Fruit fly (Drosophila melanogaster) whole organism, embryonic: ENCODE data around the gene Kr-h2.

Source experiments
- Adf1 ChIP-seq: fragments of 200-800 bp; sonication (Bioruptor generic); IDR thresholded peaks from 2 replicates; pipeline ENCODE4 v1.3.6; 2022; ENCODE audit warnings: missing biosample characterization, missing genetic modification characterization
- Aef1 ChIP-seq: fragments of 200-800 bp; sonication (Bioruptor generic); IDR thresholded peaks from 3 replicates; pipeline ENCODE4 v1.3.6; 2022; ENCODE audit warnings: missing biosample characterization, missing genetic modification characterization
- CG10209 ChIP-seq: fragments of 200-800 bp; sonication (Bioruptor generic); optimal IDR thresholded peaks from 3 replicates; lab custom pipeline; 2017; ENCODE audit warnings: missing biosample characterization, mild to moderate bottlenecking, missing genetic modification characterization, missing genetic modification reagents
- CG11504 ChIP-seq: fragments of 200-800 bp; sonication (Bioruptor generic); optimal IDR thresholded peaks from 3 replicates; lab custom pipeline; 2019; ENCODE audit warnings: missing biosample characterization, mild to moderate bottlenecking, missing genetic modification characterization, moderate library complexity
- CG12071 ChIP-seq: fragments of 200-800 bp; sonication (Bioruptor generic); optimal IDR thresholded peaks from 3 replicates; lab custom pipeline; 2018; ENCODE audit warnings: missing biosample characterization, mild to moderate bottlenecking, missing genetic modification characterization
- CG12219 ChIP-seq: fragments of 200-800 bp; sonication (Bioruptor generic); optimal IDR thresholded peaks from 3 replicates; lab custom pipeline; 2018; ENCODE audit warnings: missing biosample characterization, mild to moderate bottlenecking, missing genetic modification characterization
- CG1529 ChIP-seq: fragments of 200-800 bp; sonication (Bioruptor generic); optimal IDR thresholded peaks from 3 replicates; lab custom pipeline; 2018; ENCODE audit warnings: missing biosample characterization, missing genetic modification characterization
- CG16779 ChIP-seq: fragments of 200-800 bp; sonication (Bioruptor generic); IDR thresholded peaks from 2 replicates; pipeline ENCODE4 v1.3.6; 2022; ENCODE audit warnings: missing biosample characterization, missing genetic modification characterization
- CG16813 ChIP-seq: fragments of 200-800 bp; sonication (Bioruptor generic); IDR thresholded peaks from 3 replicates; pipeline ENCODE4 v1.3.6; 2022; ENCODE audit warnings: missing biosample characterization, missing genetic modification characterization; ENCODE audit not compliant: partially characterized antibody
- CG31224 ChIP-seq: fragments of 200-800 bp; sonication (Bioruptor generic); IDR thresholded peaks from 2 replicates; pipeline ENCODE4 v1.3.6; 2022; ENCODE audit warnings: missing biosample characterization, missing genetic modification characterization
- CG34224 ChIP-seq: fragments of 200-800 bp; sonication (Bioruptor generic); IDR thresholded peaks from 3 replicates; pipeline ENCODE4 v1.3.6; 2022; ENCODE audit warnings: missing biosample characterization, missing genetic modification characterization; ENCODE audit not compliant: partially characterized antibody
- CG42726 ChIP-seq: fragments of 200-800 bp; sonication (Bioruptor generic); IDR thresholded peaks from 2 replicates; pipeline ENCODE4 v1.3.6; 2022; ENCODE audit warnings: missing biosample characterization, missing genetic modification characterization; ENCODE audit not compliant: partially characterized antibody
- CG6272 ChIP-seq: fragments of 200-800 bp; sonication (Bioruptor generic); IDR thresholded peaks from 2 replicates; pipeline ENCODE4 v1.3.6; 2022; ENCODE audit warnings: missing biosample characterization, missing genetic modification characterization
- CG6854 ChIP-seq: fragments of 200-800 bp; sonication (Bioruptor generic); optimal IDR thresholded peaks from 3 replicates; lab custom pipeline; 2017; ENCODE audit warnings: missing biosample characterization, mild to moderate bottlenecking, missing genetic modification characterization
- CG8944 ChIP-seq: fragments of 200-800 bp; sonication (Bioruptor generic); optimal IDR thresholded peaks from 3 replicates; lab custom pipeline; 2016; ENCODE audit warnings: missing biosample characterization, missing genetic modification characterization
- CG9797 ChIP-seq: fragments of 200-800 bp; sonication (Bioruptor generic); optimal IDR thresholded peaks from 3 replicates; lab custom pipeline; 2018; ENCODE audit warnings: missing biosample characterization, mild to moderate bottlenecking, missing genetic modification characterization
- CG9876 ChIP-seq: fragments of 200-800 bp; sonication (Bioruptor generic); optimal IDR thresholded peaks from 2 replicates; lab custom pipeline; 2016; ENCODE audit warnings: missing biosample characterization, missing genetic modification characterization
- Dip3 ChIP-seq: fragments of 200-800 bp; sonication (Bioruptor generic); optimal IDR thresholded peaks from 3 replicates; lab custom pipeline; 2016; ENCODE audit warnings: missing biosample characterization, missing genetic modification characterization
- Dref ChIP-seq: fragments of 200-800 bp; sonication (Bioruptor generic); IDR thresholded peaks from 2 replicates; pipeline ENCODE4 v1.3.6; 2022; ENCODE audit warnings: missing biosample characterization, missing genetic modification characterization
- E2f2 ChIP-seq: fragments of 200-800 bp; sonication (Bioruptor generic); IDR thresholded peaks from 2 replicates; pipeline ENCODE4 v1.3.6; 2022; ENCODE audit warnings: missing biosample characterization, missing genetic modification characterization
- Ets65A ChIP-seq: fragments of 200-800 bp; sonication (Bioruptor generic); peaks from one replicate; lab custom pipeline; 2016; ENCODE audit warnings: missing biosample characterization, missing genetic modification characterization
- Mad ChIP-seq: fragments of 200-800 bp; sonication (Bioruptor generic); optimal IDR thresholded peaks from 2 replicates; lab custom pipeline; 2016; ENCODE audit warnings: missing biosample characterization, missing genetic modification characterization
- NfI ChIP-seq: fragments of 200-800 bp; sonication (Bioruptor generic); optimal IDR thresholded peaks from 3 replicates; lab custom pipeline; 2018; ENCODE audit warnings: missing biosample characterization, mild to moderate bottlenecking, missing genetic modification characterization, moderate library complexity
- Pdp1 ChIP-seq, 2 experiments: fragments of 200-800 bp; sonication (Bioruptor generic); optimal IDR thresholded peaks; 3 replicates each; lab custom pipeline; 2016; ENCODE audit warnings: missing biosample characterization in 2 of 2, missing genetic modification characterization in 2 of 2, mild to moderate bottlenecking in 1 of 2, moderate library complexity in 1 of 2
- Ptx1 ChIP-seq: fragments of 200-800 bp; sonication (Bioruptor generic); IDR thresholded peaks from 2 replicates; pipeline ENCODE4 v1.3.6; 2022; ENCODE audit warnings: missing biosample characterization, missing genetic modification characterization
- Sin3A ChIP-seq: fragments of >200 bp; optimal IDR thresholded peaks from 2 replicates; lab custom pipeline; 2018
- Usf ChIP-seq: fragments of 200-800 bp; sonication (Bioruptor generic); optimal IDR thresholded peaks from 2 replicates; lab custom pipeline; 2017; ENCODE audit warnings: missing genotype, missing biosample characterization, missing genetic modification characterization
- chinmo ChIP-seq: fragments of 200-800 bp; sonication (Bioruptor generic); IDR thresholded peaks from 4 replicates; pipeline ENCODE4 v1.3.6; 2022; ENCODE audit warnings: missing biosample characterization, missing genetic modification characterization; ENCODE audit not compliant: partially characterized antibody
- chm ChIP-seq: fragments of 200-800 bp; sonication (Bioruptor generic); IDR thresholded peaks from 2 replicates; pipeline ENCODE4 v1.3.6; 2022; ENCODE audit warnings: missing biosample characterization, missing genetic modification characterization
- crol ChIP-seq: fragments of 200-800 bp; sonication (Bioruptor generic); IDR thresholded peaks from 2 replicates; pipeline ENCODE4 v1.3.6; 2022; ENCODE audit warnings: missing biosample characterization, missing genetic modification characterization
- dysf ChIP-seq: fragments of 200-800 bp; sonication (Bioruptor generic); IDR thresholded peaks from 3 replicates; pipeline ENCODE4 v1.3.6; 2022; ENCODE audit warnings: missing biosample characterization, missing genetic modification characterization
- emc ChIP-seq: fragments of 200-800 bp; sonication (Bioruptor generic); optimal IDR thresholded peaks from 2 replicates; lab custom pipeline; 2016; ENCODE audit warnings: missing biosample characterization, missing genetic modification characterization
- fd64A ChIP-seq: fragments of 200-800 bp; sonication (Bioruptor generic); optimal IDR thresholded peaks from 3 replicates; lab custom pipeline; 2018; ENCODE audit warnings: missing biosample characterization, mild to moderate bottlenecking, missing genetic modification characterization
- inv ChIP-seq: fragments of 200-800 bp; sonication (Bioruptor generic); IDR thresholded peaks from 2 replicates; pipeline ENCODE4 v1.3.6; 2022; ENCODE audit warnings: missing biosample characterization, missing genetic modification characterization; ENCODE audit not compliant: partially characterized antibody
- kah ChIP-seq: fragments of 200-800 bp; sonication (Bioruptor generic); optimal IDR thresholded peaks from 2 replicates; lab custom pipeline; 2018; ENCODE audit warnings: missing biosample characterization, mild to moderate bottlenecking, missing genetic modification characterization
- lab ChIP-seq: fragments of 200-800 bp; sonication (Bioruptor generic); optimal IDR thresholded peaks from 3 replicates; lab custom pipeline; 2017; ENCODE audit warnings: missing biosample characterization, missing genetic modification characterization, mild to moderate bottlenecking, moderate library complexity, missing genetic modification reagents
- lov ChIP-seq, 2 experiments: fragments of 200-800 bp in 1 of 2; fragments of >200 bp in 1 of 2; sonication (Bioruptor generic) in 1 of 2; IDR thresholded peaks in 1 of 2; optimal IDR thresholded peaks in 1 of 2; 2 replicates in 1 of 2; 3 replicates in 1 of 2; pipeline versions ENCODE4 v1.3.6 to Lab custom; 2017 to 2022; ENCODE audit warnings: missing biosample characterization in 1 of 2, missing genetic modification characterization in 1 of 2
- shn ChIP-seq: fragments of 200-800 bp; sonication (Bioruptor generic); optimal IDR thresholded peaks from 3 replicates; lab custom pipeline; 2016; ENCODE audit warnings: missing biosample characterization, missing genetic modification characterization
- so ChIP-seq: fragments of 200-800 bp; sonication (Bioruptor generic); IDR thresholded peaks from 3 replicates; pipeline ENCODE4 v1.3.6; 2022; ENCODE audit warnings: missing biosample characterization, missing genetic modification characterization
- stwl ChIP-seq: fragments of 200-800 bp; sonication (Bioruptor generic); optimal IDR thresholded peaks from 3 replicates; lab custom pipeline; 2018; ENCODE audit warnings: missing biosample characterization, mild to moderate bottlenecking, missing genetic modification characterization, moderate library complexity
- tio ChIP-seq: fragments of 200-800 bp; sonication (Bioruptor generic); optimal IDR thresholded peaks from 2 replicates; lab custom pipeline; 2017; ENCODE audit warnings: missing biosample characterization, missing genetic modification characterization, inconsistent platforms
- tna ChIP-seq: fragments of 200-800 bp; sonication (Bioruptor generic); IDR thresholded peaks from 2 replicates; pipeline ENCODE4 v1.3.6; 2022; ENCODE audit warnings: missing biosample characterization, missing genetic modification characterization; ENCODE audit not compliant: partially characterized antibody
- twi ChIP-seq: fragments of 200-800 bp; optimal IDR thresholded peaks from 2 replicates; lab custom pipeline; 2019; ENCODE audit warnings: missing biosample characterization, mild to moderate bottlenecking, missing genetic modification characterization, moderate library complexity
- unc-4 ChIP-seq: fragments of 200-800 bp; sonication (Bioruptor generic); IDR thresholded peaks from 2 replicates; pipeline ENCODE4 v1.3.6; 2022; ENCODE audit warnings: missing biosample characterization, missing genetic modification characterization; ENCODE audit not compliant: partially characterized antibody
- wek ChIP-seq: fragments of 200-800 bp; sonication (Bioruptor generic); optimal IDR thresholded peaks from 3 replicates; lab custom pipeline; 2018; ENCODE audit warnings: missing biosample characterization, mild to moderate bottlenecking, missing genetic modification characterization, moderate library complexity
- yki ChIP-seq: fragments of >200 bp; optimal IDR thresholded peaks from 3 replicates; lab custom pipeline; 2018
- zf30C ChIP-seq: fragments of 200-800 bp; sonication (Bioruptor generic); optimal IDR thresholded peaks from 3 replicates; lab custom pipeline; 2018; ENCODE audit warnings: missing biosample characterization, mild to moderate bottlenecking, missing genetic modification characterization

Kr-h2 gene

dm6 chr2L:6088371-6089365 is 17.9 kb downstream of the Kr-h2 start (continued):
- TF ChIP-seq CG8944 (GFP tag; lab: Kevin White, UChicago) (no peak), chm (GFP tag; lab: Robert Waterston, UW) (peak; percentile 70; the same call in 1 of the 2 replicates), CG12219 (GFP tag; lab: Kevin White, UChicago) (no peak), tio (GFP tag; lab: Kevin White, UChicago) (no peak), Ptx1 (GFP tag; lab: Robert Waterston, UW) (no peak), Dref (GFP tag; lab: Robert Waterston, UW) (no peak), inv (no peak), CG34224 (GFP tag; lab: Robert Waterston, UW) (peak; percentile 64; the same call in 2 of the 3 replicates), CG42726 (GFP tag; lab: Robert Waterston, UW) (peak; percentile 100), NfI (GFP tag; lab: Kevin White, UChicago) (peak; percentile 46), Aef1 (GFP tag; lab: Robert Waterston, UW) (peak; percentile 30; the same call in 1 of the 3 replicates), CG6272 (no peak), crol (GFP tag; lab: Robert Waterston, UW) (peak; percentile 88), kah (GFP tag; lab: Kevin White, UChicago) (peak; percentile 47), stwl (peak; percentile 92), CG16779 (GFP tag; lab: Robert Waterston, UW) (no peak), dysf (GFP tag; lab: Robert Waterston, UW) (no peak), twi (peak; percentile 99), Adf1 (GFP tag; lab: Robert Waterston, UW) (peak; percentile 99), lov (optimal IDR thresholded peaks at IDR 0.05; lab: Kevin White, UChicago) (no peak), lov (GFP tag; IDR thresholded peaks at IDR 0.05; lab: Robert Waterston, UW) (peak; percentile 74; the same call in 1 of the 3 replicates), Ets65A (GFP tag; lab: Kevin White, UChicago) (peak; percentile 52), Mad (GFP tag; lab: Kevin White, UChicago) (no peak), wek (no peak), CG9876 (GFP tag; lab: Kevin White, UChicago) (no peak), CG10209 (peak; percentile 0), CG31224 (no peak), CG9797 (GFP tag; lab: Kevin White, UChicago) (no peak), fd64A (GFP tag; lab: Kevin White, UChicago) (peak; percentile 2), so (GFP tag; lab: Robert Waterston, UW) (peak; percentile 52; the same call in 2 of the 3 replicates), CG1529 (GFP tag; lab: Kevin White, UChicago) (no peak), zf30C (peak; percentile 29), Dip3 (GFP tag; lab: Kevin White, UChicago) (no peak), E2f2 (GFP tag; lab: Robert Waterston, UW) (no peak), CG11504 (tag; lab: Kevin White, UChicago) (peak; percentile 29), CG12071 (no peak), yki (lab: Kevin White, UChicago) (no peak), shn (no peak), chinmo (GFP tag; lab: Robert Waterston, UW) (peak; percentile 100), CG6854 (GFP tag; lab: Kevin White, UChicago) (no peak), Pdp1 (GFP tag; optimal IDR thresholded peaks at IDR 0.05; lab: Kevin White, UChicago) (peak in 1 of 2 experiments; percentile 64), emc (GFP tag; lab: Kevin White, UChicago) (no peak), lab (GFP tag; lab: Kevin White, UChicago) (peak; percentile 46), CG16813 (GFP tag; lab: Robert Waterston, UW) (peak; percentile 44; the same call in 1 of the 3 replicates), tna (peak; percentile 59; the same call in 1 of the 2 replicates), Usf (GFP tag; lab: Kevin White, UChicago) (peak; percentile 1), unc-4 (GFP tag; lab: Robert Waterston, UW) (0 out of 2 replicates have a peak, but pooled peaks have one; percentile 38), Sin3A (lab: Kevin White, UChicago) (no peak)
